Fruit fly (Drosophila melanogaster) whole organism, embryonic: ENCODE measurements around the gene SdhC.

Experiments used
- Antp ChIP-seq: fragments of 200-800 bp; sonication (Bioruptor generic); optimal IDR thresholded peaks from 3 replicates; lab custom pipeline; 2016; ENCODE audit warnings: missing biosample characterization, missing genetic modification characterization
- B-H1 ChIP-seq: fragments of 200-800 bp; sonication (Bioruptor generic); IDR thresholded peaks from 3 replicates; pipeline ENCODE4 v1.3.6; 2022; ENCODE audit warnings: missing biosample characterization, missing genetic modification characterization
- Blimp-1 ChIP-seq: fragments of 200-800 bp; sonication (Bioruptor generic); optimal IDR thresholded peaks from 3 replicates; lab custom pipeline; 2018; ENCODE audit warnings: missing biosample characterization, missing genetic modification characterization, mild to moderate bottlenecking, moderate library complexity, missing genetic modification reagents
- CG10274 ChIP-seq: fragments of 200-800 bp; sonication (Bioruptor generic); optimal IDR thresholded peaks from 3 replicates; lab custom pipeline; 2017; ENCODE audit warnings: missing biosample characterization, mild to moderate bottlenecking, missing genetic modification characterization
- CG10366 ChIP-seq: fragments of 200-800 bp; sonication (Bioruptor generic); IDR thresholded peaks from 2 replicates; pipeline ENCODE4 v1.3.6; 2022; ENCODE audit warnings: missing biosample characterization, missing genetic modification characterization
- CG10565 ChIP-seq: fragments of 200-800 bp; sonication (Bioruptor generic); optimal IDR thresholded peaks from 3 replicates; lab custom pipeline; 2016; ENCODE audit warnings: missing biosample characterization, mild to moderate bottlenecking, missing genetic modification characterization
- CG11398 ChIP-seq: fragments of 200-800 bp; sonication (Bioruptor generic); optimal IDR thresholded peaks from 2 replicates; lab custom pipeline; 2016; ENCODE audit warnings: missing biosample characterization, missing genetic modification characterization
- CG11456 ChIP-seq: fragments of 200-800 bp; sonication (Bioruptor generic); IDR thresholded peaks from 3 replicates; pipeline ENCODE4 v1.3.6; 2022; ENCODE audit warnings: missing biosample characterization, missing genetic modification characterization
- CG1529 ChIP-seq: fragments of 200-800 bp; sonication (Bioruptor generic); optimal IDR thresholded peaks from 3 replicates; lab custom pipeline; 2018; ENCODE audit warnings: missing biosample characterization, missing genetic modification characterization
- CG15479 ChIP-seq: fragments of 200-800 bp; sonication (Bioruptor generic); optimal IDR thresholded peaks from 3 replicates; lab custom pipeline; 2019; ENCODE audit warnings: missing biosample characterization, mild to moderate bottlenecking, missing genetic modification characterization, moderate library complexity
- CG15514 ChIP-seq: fragments of 200-800 bp; sonication (Bioruptor generic); optimal IDR thresholded peaks from 3 replicates; lab custom pipeline; 2017; ENCODE audit warnings: missing biosample characterization, missing genetic modification characterization, mild to moderate bottlenecking, moderate library complexity, missing genetic modification reagents
- CG1832 ChIP-seq: fragments of 200-800 bp; sonication (Bioruptor generic); optimal IDR thresholded peaks from 2 replicates; lab custom pipeline; 2017; ENCODE audit warnings: missing biosample characterization, mild to moderate bottlenecking, missing genetic modification characterization, inconsistent platforms
- CG18619 ChIP-seq: fragments of 200-800 bp; sonication (Bioruptor generic); optimal IDR thresholded peaks from 3 replicates; lab custom pipeline; 2017; ENCODE audit warnings: missing biosample characterization, mild to moderate bottlenecking, missing genetic modification characterization
- CG2120 ChIP-seq: fragments of 200-800 bp; sonication (Bioruptor generic); optimal IDR thresholded peaks from 3 replicates; lab custom pipeline; 2016; ENCODE audit warnings: missing biosample characterization, missing genetic modification characterization
- CG31365 ChIP-seq: fragments of 200-800 bp; sonication (Bioruptor generic); optimal IDR thresholded peaks from 2 replicates; lab custom pipeline; 2018; ENCODE audit warnings: missing biosample characterization, mild to moderate bottlenecking, missing genetic modification characterization
- CG43689 ChIP-seq: fragments of 200-800 bp; sonication (Bioruptor generic); IDR thresholded peaks from 2 replicates; pipeline ENCODE4 v1.3.6; 2022; ENCODE audit warnings: missing biosample characterization, missing genetic modification characterization
- CG9437 ChIP-seq: fragments of 200-800 bp; sonication (Bioruptor generic); optimal IDR thresholded peaks from 2 replicates; lab custom pipeline; 2018; ENCODE audit warnings: missing biosample characterization, mild to moderate bottlenecking, missing genetic modification characterization
- CTCF ChIP-seq: fragments of 200-800 bp; sonication (Bioruptor generic); optimal IDR thresholded peaks from 2 replicates; lab custom pipeline; 2017; ENCODE audit warnings: missing biosample characterization, mild to moderate bottlenecking, missing genetic modification characterization, moderate library complexity
- D19B ChIP-seq: fragments of 200-800 bp; sonication (Bioruptor generic); optimal IDR thresholded peaks from 2 replicates; lab custom pipeline; 2017; ENCODE audit warnings: missing biosample characterization, mild to moderate bottlenecking, missing genetic modification characterization
- Dp ChIP-seq: fragments of 200-800 bp; sonication (Bioruptor generic); optimal IDR thresholded peaks from 2 replicates; lab custom pipeline; 2018; ENCODE audit warnings: missing biosample characterization, mild to moderate bottlenecking, missing genetic modification characterization, moderate library complexity
- Dref ChIP-seq: fragments of 200-800 bp; sonication (Bioruptor generic); IDR thresholded peaks from 2 replicates; pipeline ENCODE4 v1.3.6; 2022; ENCODE audit warnings: missing biosample characterization, missing genetic modification characterization
- HmgZ ChIP-seq: fragments of 200-800 bp; sonication (Bioruptor generic); optimal IDR thresholded peaks from 2 replicates; lab custom pipeline; 2018; ENCODE audit warnings: missing biosample characterization, mild to moderate bottlenecking, missing genetic modification characterization
- Hr51 ChIP-seq, 2 experiments: fragments of 200-800 bp; sonication (Bioruptor generic); optimal IDR thresholded peaks; 2 replicates in 1 of 2; 3 replicates in 1 of 2; lab custom pipeline; 2016 to 2018; ENCODE audit warnings: missing biosample characterization in 2 of 2, missing genetic modification characterization in 2 of 2, mild to moderate bottlenecking in 1 of 2, moderate library complexity in 1 of 2
- MTF-1 ChIP-seq: fragments of 200-800 bp; sonication (Bioruptor generic); optimal IDR thresholded peaks from 2 replicates; lab custom pipeline; 2018; ENCODE audit warnings: missing biosample characterization, mild to moderate bottlenecking, missing genetic modification characterization, borderline replicate concordance
- NC2β ChIP-seq: fragments of 200-800 bp; sonication (Bioruptor generic); optimal IDR thresholded peaks from 2 replicates; lab custom pipeline; 2016; ENCODE audit warnings: missing biosample characterization, missing genetic modification characterization
- Pdp1 ChIP-seq, 2 experiments: fragments of 200-800 bp; sonication (Bioruptor generic); optimal IDR thresholded peaks; 3 replicates each; lab custom pipeline; 2016; ENCODE audit warnings: missing biosample characterization in 2 of 2, missing genetic modification characterization in 2 of 2, mild to moderate bottlenecking in 1 of 2, moderate library complexity in 1 of 2
- Ptx1 ChIP-seq: fragments of 200-800 bp; sonication (Bioruptor generic); IDR thresholded peaks from 2 replicates; pipeline ENCODE4 v1.3.6; 2022; ENCODE audit warnings: missing biosample characterization, missing genetic modification characterization
- Tbp ChIP-seq: fragments of >200 bp; optimal IDR thresholded peaks from 2 replicates; lab custom pipeline; 2018; ENCODE audit warnings: missing biosample characterization, missing genetic modification characterization
- Vsx1 ChIP-seq: fragments of 200-800 bp; sonication (Bioruptor generic); optimal IDR thresholded peaks from 2 replicates; lab custom pipeline; 2017; ENCODE audit warnings: missing biosample characterization, mild to moderate bottlenecking, missing genetic modification characterization, missing genetic modification reagents
- ase ChIP-seq: fragments of 200-800 bp; sonication (Bioruptor generic); IDR thresholded peaks from 3 replicates; pipeline ENCODE4 v1.3.6; 2022; ENCODE audit warnings: missing biosample characterization, missing genetic modification characterization
- az2 ChIP-seq: fragments of 200-800 bp; sonication (Bioruptor generic); optimal IDR thresholded peaks from 3 replicates; lab custom pipeline; 2016; ENCODE audit warnings: missing biosample characterization, missing genetic modification characterization
- bbx ChIP-seq: fragments of 200-800 bp; sonication (Bioruptor generic); IDR thresholded peaks from 2 replicates; pipeline ENCODE4 v1.3.6; 2022; ENCODE audit warnings: missing biosample characterization, missing genetic modification characterization; ENCODE audit not compliant: partially characterized antibody
- cad ChIP-seq: fragments of >200 bp; optimal IDR thresholded peaks from 2 replicates; lab custom pipeline; 2017; ENCODE audit warnings: missing biosample characterization, missing genetic modification characterization
- crol ChIP-seq: fragments of 200-800 bp; sonication (Bioruptor generic); IDR thresholded peaks from 2 replicates; pipeline ENCODE4 v1.3.6; 2022; ENCODE audit warnings: missing biosample characterization, missing genetic modification characterization
- gce ChIP-seq: fragments of 200-800 bp; sonication (Bioruptor generic); IDR thresholded peaks from 3 replicates; pipeline ENCODE4 v1.3.6; 2022; ENCODE audit warnings: missing biosample characterization, missing genetic modification characterization
- kah ChIP-seq: fragments of 200-800 bp; sonication (Bioruptor generic); optimal IDR thresholded peaks from 2 replicates; lab custom pipeline; 2018; ENCODE audit warnings: missing biosample characterization, mild to moderate bottlenecking, missing genetic modification characterization
- lab ChIP-seq: fragments of 200-800 bp; sonication (Bioruptor generic); optimal IDR thresholded peaks from 3 replicates; lab custom pipeline; 2017; ENCODE audit warnings: missing biosample characterization, missing genetic modification characterization, mild to moderate bottlenecking, moderate library complexity, missing genetic modification reagents
- lola ChIP-seq, 3 experiments: fragments of >200 bp in 2 of 3; fragments of 200-800 bp in 1 of 3; sonication (Bioruptor generic) in 1 of 3; optimal IDR thresholded peaks; 2 replicates each; lab custom pipeline; 2017 to 2019; ENCODE audit warnings: missing biosample characterization in 3 of 3, missing genetic modification characterization in 3 of 3, mild to moderate bottlenecking in 1 of 3, moderate library complexity in 1 of 3
- org-1 ChIP-seq: fragments of 200-800 bp; sonication (Bioruptor generic); optimal IDR thresholded peaks from 2 replicates; lab custom pipeline; 2017; ENCODE audit warnings: missing biosample characterization, missing genetic modification characterization
- pzg ChIP-seq: fragments of 200-800 bp; sonication (Bioruptor generic); optimal IDR thresholded peaks from 3 replicates; lab custom pipeline; 2018; ENCODE audit warnings: missing biosample characterization, mild to moderate bottlenecking, missing genetic modification characterization, moderate library complexity
- sisA ChIP-seq: fragments of 200-800 bp; sonication (Bioruptor generic); IDR thresholded peaks from 2 replicates; pipeline ENCODE4 v1.3.6; 2022; ENCODE audit warnings: missing biosample characterization, missing genetic modification characterization
- sna ChIP-seq: fragments of 200-800 bp; sonication (Bioruptor generic); IDR thresholded peaks from 2 replicates; pipeline ENCODE4 v1.3.6; 2022; ENCODE audit warnings: missing biosample characterization, missing genetic modification characterization; ENCODE audit not compliant: partially characterized antibody
- sqz ChIP-seq: fragments of 200-800 bp; sonication (Bioruptor generic); optimal IDR thresholded peaks from 3 replicates; lab custom pipeline; 2018; ENCODE audit warnings: missing biosample characterization, mild to moderate bottlenecking, missing genetic modification characterization
- tin ChIP-seq: fragments of 200-800 bp; sonication (Bioruptor generic); optimal IDR thresholded peaks from 3 replicates; lab custom pipeline; 2016; ENCODE audit warnings: missing biosample characterization, missing genetic modification characterization
- ttk ChIP-seq: fragments of 200-800 bp; sonication (Bioruptor generic); IDR thresholded peaks from 2 replicates; pipeline ENCODE4 v2.1.2; 2022; ENCODE audit warnings: missing biosample characterization, missing genetic modification characterization
- twi ChIP-seq: fragments of 200-800 bp; optimal IDR thresholded peaks from 2 replicates; lab custom pipeline; 2019; ENCODE audit warnings: missing biosample characterization, mild to moderate bottlenecking, missing genetic modification characterization, moderate library complexity
- unc-4 ChIP-seq: fragments of 200-800 bp; sonication (Bioruptor generic); IDR thresholded peaks from 2 replicates; pipeline ENCODE4 v1.3.6; 2022; ENCODE audit warnings: missing biosample characterization, missing genetic modification characterization; ENCODE audit not compliant: partially characterized antibody
- usp ChIP-seq: fragments of >200 bp; optimal IDR thresholded peaks from 2 replicates; lab custom pipeline; 2017; ENCODE audit warnings: missing biosample characterization, missing genetic modification characterization
- vnd ChIP-seq: fragments of 200-800 bp; sonication (Bioruptor generic); IDR thresholded peaks from 3 replicates; pipeline ENCODE4 v1.3.6; 2022; ENCODE audit warnings: missing biosample characterization, missing genetic modification characterization; ENCODE audit not compliant: partially characterized antibody
- z ChIP-seq: fragments of 200-800 bp; sonication (Bioruptor generic); IDR thresholded peaks from 3 replicates; pipeline ENCODE4 v1.3.6; 2022; ENCODE audit warnings: missing biosample characterization, missing genetic modification characterization

SdhC gene

dm6 chr3R:11243951-11244660 is 34.5 kb upstream of the SdhC start, which contains the start of the genes CG17734 and CG5214 (continued):
- TF ChIP-seq cad (GFP tag; lab: Kevin White, UChicago) = no peak
- no peak for TF ChIP-seq Dref (GFP tag; lab: Robert Waterston, UW)
- no peak for TF ChIP-seq MTF-1
- TF ChIP-seq unc-4 (GFP tag; lab: Robert Waterston, UW) = peak; percentile 77
- no peak for TF ChIP-seq sqz (GFP tag; lab: Kevin White, UChicago)
- no peak for TF ChIP-seq ase (GFP tag; lab: Robert Waterston, UW)
- no peak for TF ChIP-seq kah
- peak in 1 of 2 experiments; percentile 99 for TF ChIP-seq Pdp1 (GFP tag; optimal IDR thresholded peaks at IDR 0.05; lab: Kevin White, UChicago)
- TF ChIP-seq pzg (GFP tag; lab: Kevin White, UChicago) = peak; percentile 86
- no peak for TF ChIP-seq CG1529 (GFP tag; lab: Kevin White, UChicago)
- no peak for TF ChIP-seq Antp (GFP tag; lab: Kevin White, UChicago)
- TF ChIP-seq Hr51 (GFP tag; optimal IDR thresholded peaks at IDR 0.05; lab: Kevin White, UChicago) = no peak
- TF ChIP-seq Blimp-1 (GFP tag; lab: Kevin White, UChicago) = no peak
- peak; percentile 79; the same call in 2 of the 3 replicates for TF ChIP-seq vnd
- TF ChIP-seq sisA = no peak
- no peak for TF ChIP-seq twi
- no peak for TF ChIP-seq D19B
- TF ChIP-seq Dp (GFP tag; lab: Kevin White, UChicago) = peak; percentile 38
- no peak for TF ChIP-seq CG10274 (GFP tag; lab: Kevin White, UChicago)
- no peak for TF ChIP-seq CG11456 (GFP tag; lab: Robert Waterston, UW)
- no peak for TF ChIP-seq z (GFP tag; lab: Robert Waterston, UW)
- TF ChIP-seq CG31365 (tag; lab: Kevin White, UChicago) = no peak
- no peak for TF ChIP-seq ttk (GFP tag; lab: Robert Waterston, UW)
- no peak for TF ChIP-seq Tbp
- TF ChIP-seq CG43689 (GFP tag; lab: Robert Waterston, UW) = no peak
- 0 out of 2 replicates have a peak, but pooled peaks have one; percentile 46 for TF ChIP-seq crol
- TF ChIP-seq HmgZ (tag; lab: Kevin White, UChicago) = peak; percentile 44
- no peak for TF ChIP-seq NC2β (GFP tag; lab: Kevin White, UChicago)
- peak; percentile 7 for TF ChIP-seq az2 (GFP tag; lab: Kevin White, UChicago)
- peak; percentile 69 for TF ChIP-seq CG15514 (GFP tag; lab: Kevin White, UChicago)
- TF ChIP-seq CG10565 (GFP tag; lab: Kevin White, UChicago) = no peak
- TF ChIP-seq CG1832 (GFP tag; lab: Kevin White, UChicago) = no peak
- TF ChIP-seq CG9437 (GFP tag; lab: Kevin White, UChicago) = no peak
- TF ChIP-seq usp (GFP tag; lab: Kevin White, UChicago) = no peak
- no peak for TF ChIP-seq lab (GFP tag; lab: Kevin White, UChicago)
- peak; percentile 75 for TF ChIP-seq sna (GFP tag; lab: Robert Waterston, UW)
- peak; percentile 96 for TF ChIP-seq CTCF
- TF ChIP-seq Vsx1 (GFP tag; lab: Kevin White, UChicago) = no peak
- TF ChIP-seq bbx (GFP tag; lab: Robert Waterston, UW) = peak; percentile 61
- no peak for TF ChIP-seq B-H1
- TF ChIP-seq CG2120 (GFP tag; lab: Kevin White, UChicago) = peak; percentile 35
- TF ChIP-seq CG15479 = no peak
- no peak for TF ChIP-seq org-1 (GFP tag; lab: Kevin White, UChicago)
- TF ChIP-seq gce (GFP tag; lab: Robert Waterston, UW) = no peak
- no peak for TF ChIP-seq CG11398
- TF ChIP-seq lola (GFP tag; optimal IDR thresholded peaks at IDR 0.05; lab: Kevin White, UChicago) = no peak
- no peak for TF ChIP-seq Ptx1 (GFP tag; lab: Robert Waterston, UW)
- TF ChIP-seq CG10366 = no peak
- no peak for TF ChIP-seq tin
- no peak for TF ChIP-seq CG18619 (GFP tag; lab: Kevin White, UChicago)
